Fruit fly (Drosophila melanogaster) Kc167 (cell line): ENCODE measurements around the gene RpS27.

ENCODE experiments used
- Sin3A ChIP-seq: fragments of >200 bp; optimal IDR thresholded peaks from 2 replicates; lab custom pipeline; 2018; ENCODE audit warnings: missing external identifiers
- h ChIP-seq: fragments of >200 bp; optimal IDR thresholded peaks from 3 replicates; lab custom pipeline; 2018; ENCODE audit warnings: missing external identifiers
- insv ChIP-seq: fragments of >200 bp; optimal IDR thresholded peaks from 3 replicates; lab custom pipeline; 2018; ENCODE audit warnings: missing external identifiers
- psq ChIP-seq: fragments of >200 bp; optimal IDR thresholded peaks from 2 replicates; lab custom pipeline; 2017; ENCODE audit warnings: missing external identifiers

DNA sequence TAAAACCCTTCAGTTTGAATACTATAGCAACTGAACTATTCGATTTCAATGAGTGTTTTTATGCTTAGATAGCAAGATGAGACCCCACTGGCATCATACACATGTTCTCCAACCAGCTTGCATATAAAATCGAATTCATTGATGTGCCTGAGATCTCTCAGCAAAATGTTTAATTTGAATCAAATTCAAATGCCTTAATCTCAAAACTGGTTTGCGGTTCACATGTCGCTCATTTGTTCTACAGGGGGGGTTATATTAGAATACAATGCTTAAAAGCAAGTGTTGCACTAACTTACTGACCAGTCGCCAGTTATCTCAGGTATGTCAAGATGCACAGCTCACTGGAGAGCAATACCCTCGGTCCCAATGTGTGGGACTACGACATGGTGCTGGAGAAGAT lies 28.3 kb downstream of the RpS27 start, which contains the start of gene CG31103:
- TF ChIP-seq h (lab: Kevin White, UChicago) (no peak), psq (lab: Kevin White, UChicago) (no peak), insv (lab: Kevin White, UChicago) (no peak), Sin3A (lab: Kevin White, UChicago) (no peak)
